Worm (Caenorhabditis elegans) whole organism, L3 larva: ENCODE measurements around the gene F53E2.2.
A peak's percentile ranks its signal among the peaks of the same experiment; 100 is the strongest.

Experiments
- R02D3.7 ChIP-seq: fragments of 150-350 bp; optimal IDR thresholded peaks from 2 replicates; lab custom pipeline; 2014; ENCODE audit warnings: missing biosample characterization, missing genetic modification characterization
- ZK546.5 ChIP-seq: sonication (generic microtip); optimal IDR thresholded peaks from 2 replicates; lab custom pipeline; 2017; ENCODE audit warnings: missing biosample characterization, missing genetic modification characterization
- ama-1 ChIP-seq: fragments of 150-350 bp; optimal IDR thresholded peaks from 2 replicates; lab custom pipeline; 2018
- ceh-16 ChIP-seq: sonication (generic microtip); optimal IDR thresholded peaks from 2 replicates; lab custom pipeline; 2017; ENCODE audit warnings: missing biosample characterization, missing genetic modification characterization
- ceh-28 ChIP-seq: fragments of 150-350 bp; optimal IDR thresholded peaks from 2 replicates; lab custom pipeline; 2014; ENCODE audit warnings: missing biosample characterization, missing genetic modification reagents, missing genetic modification characterization
- ceh-82 ChIP-seq: fragments of 150-350 bp; optimal IDR thresholded peaks from 2 replicates; lab custom pipeline; 2014; ENCODE audit warnings: missing biosample characterization, missing genetic modification characterization
- egl-27 ChIP-seq: sonication (generic microtip); optimal IDR thresholded peaks from 4 replicates; lab custom pipeline; 2017; ENCODE audit warnings: missing biosample characterization, missing genetic modification reagents, missing genetic modification characterization
- elt-2 ChIP-seq: sonication (generic microtip); optimal IDR thresholded peaks from 2 replicates; lab custom pipeline; 2016; ENCODE audit warnings: missing genetic modification reagents, mild to moderate bottlenecking, missing genetic modification characterization, missing compliant biosample characterization
- elt-3 ChIP-seq, 3 experiments: fragments of 150-350 bp in 1 of 3; sonication (generic microtip) in 2 of 3; optimal IDR thresholded peaks; 2 replicates in 2 of 3; 4 replicates in 1 of 3; lab custom pipeline; 2014 to 2017; ENCODE audit warnings: missing biosample characterization in 3 of 3, missing genetic modification characterization in 3 of 3
- eor-1 ChIP-seq, 2 experiments: fragments of 150-350 bp; optimal IDR thresholded peaks; 2 replicates each; lab custom pipeline; 2014 to 2018; ENCODE audit warnings: missing biosample characterization in 2 of 2, missing genetic modification characterization in 2 of 2
- fkh-2 ChIP-seq: fragments of 150-350 bp; optimal IDR thresholded peaks from 2 replicates; lab custom pipeline; 2014; ENCODE audit warnings: missing biosample characterization, missing genetic modification reagents, missing genetic modification characterization
- fos-1 ChIP-seq: fragments of 150-350 bp; optimal IDR thresholded peaks from 2 replicates; lab custom pipeline; 2014; ENCODE audit warnings: missing biosample characterization, missing genetic modification characterization
- hmg-11 ChIP-seq: sonication (generic microtip); optimal IDR thresholded peaks from 2 replicates; lab custom pipeline; 2016; ENCODE audit warnings: missing genetic modification characterization, missing compliant biosample characterization
- lsy-12 ChIP-seq: sonication (generic microtip); optimal IDR thresholded peaks from 2 replicates; lab custom pipeline; 2016; ENCODE audit warnings: mild to moderate bottlenecking, missing genetic modification characterization, missing compliant biosample characterization
- mml-1 ChIP-seq: fragments of 150-350 bp; sonication (generic microtip); optimal IDR thresholded peaks from 3 replicates; lab custom pipeline; 2014; ENCODE audit warnings: missing biosample characterization, missing genetic modification characterization
- nhr-11 ChIP-seq: fragments of 150-350 bp; optimal IDR thresholded peaks from 2 replicates; lab custom pipeline; 2014; ENCODE audit warnings: missing biosample characterization, missing genetic modification characterization
- nhr-12 ChIP-seq: fragments of 150-350 bp; optimal IDR thresholded peaks from 2 replicates; lab custom pipeline; 2014; ENCODE audit warnings: missing biosample characterization, missing genetic modification characterization
- nhr-23 ChIP-seq: fragments of 150-350 bp; optimal IDR thresholded peaks from 2 replicates; lab custom pipeline; 2014; ENCODE audit warnings: missing biosample characterization, missing genetic modification reagents, missing genetic modification characterization
- nhr-25 ChIP-seq: sonication (generic microtip); optimal IDR thresholded peaks from 2 replicates; lab custom pipeline; 2017; ENCODE audit warnings: missing biosample characterization, missing genetic modification characterization
- nhr-28 ChIP-seq: fragments of 150-350 bp; optimal IDR thresholded peaks from 2 replicates; lab custom pipeline; 2014; ENCODE audit warnings: missing biosample characterization, missing genetic modification characterization
- nhr-43 ChIP-seq: sonication (generic microtip); optimal IDR thresholded peaks from 2 replicates; lab custom pipeline; 2016; ENCODE audit warnings: mild to moderate bottlenecking, missing genetic modification characterization, missing compliant biosample characterization; ENCODE audit not compliant: poor library complexity, severe bottlenecking
- nhr-67 ChIP-seq: fragments of 150-350 bp; optimal IDR thresholded peaks from 2 replicates; lab custom pipeline; 2014; ENCODE audit warnings: missing biosample characterization, missing genetic modification characterization
- nhr-76 ChIP-seq: fragments of 150-350 bp; sonication (generic microtip); optimal IDR thresholded peaks from 5 replicates; lab custom pipeline; 2014; ENCODE audit warnings: missing biosample characterization, missing genetic modification characterization
- nhr-77 ChIP-seq: fragments of 150-350 bp; optimal IDR thresholded peaks from 2 replicates; lab custom pipeline; 2014; ENCODE audit warnings: missing biosample characterization, missing genetic modification characterization
- pha-4 ChIP-seq: fragments of 150-350 bp; optimal IDR thresholded peaks from 2 replicates; lab custom pipeline; 2014; ENCODE audit warnings: missing biosample characterization, missing genetic modification reagents, missing genetic modification characterization
- pqm-1 ChIP-seq: fragments of 150-350 bp; optimal IDR thresholded peaks from 2 replicates; lab custom pipeline; 2017; ENCODE audit warnings: missing biosample characterization, missing genetic modification characterization, inconsistent platforms
- sea-2 ChIP-seq: fragments of 150-350 bp; sonication (generic microtip); optimal IDR thresholded peaks from 4 replicates; lab custom pipeline; 2014; ENCODE audit warnings: missing biosample characterization, missing genetic modification reagents, missing genetic modification characterization
- skn-1 ChIP-seq: fragments of 150-350 bp; optimal IDR thresholded peaks from 2 replicates; lab custom pipeline; 2014; ENCODE audit warnings: missing biosample characterization, missing genetic modification characterization
- tbx-2 ChIP-seq: sonication (generic microtip); optimal IDR thresholded peaks from 2 replicates; lab custom pipeline; 2016; ENCODE audit warnings: mild to moderate bottlenecking, missing genetic modification characterization, missing compliant biosample characterization
- unc-39 ChIP-seq: sonication (generic microtip); optimal IDR thresholded peaks from 4 replicates; lab custom pipeline; 2017; ENCODE audit warnings: missing biosample characterization, missing genetic modification characterization
- unc-62 ChIP-seq: fragments of 150-350 bp; sonication (generic microtip); optimal IDR thresholded peaks from 4 replicates; lab custom pipeline; 2014; ENCODE audit warnings: missing biosample characterization, missing genetic modification reagents, missing genetic modification characterization
- ztf-11 ChIP-seq: fragments of 150-350 bp; optimal IDR thresholded peaks from 2 replicates; lab custom pipeline; 2014; ENCODE audit warnings: missing biosample characterization, missing genetic modification characterization
- ztf-4 ChIP-seq: fragments of 150-350 bp; optimal IDR thresholded peaks from 2 replicates; lab custom pipeline; 2014; ENCODE audit warnings: missing biosample characterization, missing genetic modification characterization

The F53E2.2 gene

ce11 chrV:1495752-1496151 lies 20.9 kb downstream of the F53E2.2 start:
- peak; percentile 89 for TF ChIP-seq ceh-28 (tag; lab: Kevin White, UChicago)
- TF ChIP-seq tbx-2 (tag; lab: Kevin White, UChicago): no peak
- TF ChIP-seq, all 47 proteins: peak for 1

ce11 chrV:1499140-1499539 lies 24.3 kb downstream of the F53E2.2 start, which contains the start of gene sru-27:
sru-27 (plus strand) TSS chrV:1499440.
- TF ChIP-seq nhr-11 (tag; lab: Kevin White, UChicago) (no peak), egl-27 (no peak), nhr-28 (no peak), pqm-1 (tag; lab: Kevin White, UChicago) (no peak), pha-4 (no peak), fkh-2 (tag; lab: Kevin White, UChicago) (no peak), nhr-43 (tag; lab: Kevin White, UChicago) (no peak), ama-1 (lab: Kevin White, UChicago) (no peak), nhr-25 (tag; lab: Kevin White, UChicago) (no peak), tbx-2 (tag; lab: Kevin White, UChicago) (no peak), elt-2 (tag; lab: Kevin White, UChicago) (no peak), elt-3 (tag; optimal IDR thresholded peaks at IDR 0.05; lab: Kevin White, UChicago) (no peak), nhr-77 (tag; lab: Kevin White, UChicago) (no peak), ztf-11 (tag; lab: Kevin White, UChicago) (no peak), nhr-76 (tag; lab: Kevin White, UChicago) (no peak), unc-62 (GFP tag; lab: Kevin White, UChicago) (no peak), nhr-67 (tag; lab: Kevin White, UChicago) (no peak)

- no peak for TF ChIP-seq tbx-2 (tag; lab: Kevin White, UChicago)
- TF ChIP-seq ztf-11 (tag; lab: Kevin White, UChicago): no peak
- no peak for TF ChIP-seq sea-2 (GFP tag; lab: Kevin White, UChicago)
- no peak for TF ChIP-seq fos-1 (tag; lab: Kevin White, UChicago)
- no peak for TF ChIP-seq hmg-11
- TF ChIP-seq ceh-16: no peak
- no peak for TF ChIP-seq nhr-67 (tag; lab: Kevin White, UChicago)
- TF ChIP-seq ceh-82 (tag; lab: Kevin White, UChicago): no peak
- TF ChIP-seq egl-27: no peak
- TF ChIP-seq fkh-2 (tag; lab: Kevin White, UChicago): no peak
- no peak for TF ChIP-seq unc-39
- TF ChIP-seq ztf-4 (tag; lab: Kevin White, UChicago): no peak
- no peak for TF ChIP-seq nhr-23 (tag; lab: Kevin White, UChicago)
- no peak for TF ChIP-seq pqm-1 (tag; lab: Kevin White, UChicago)
- no peak for TF ChIP-seq eor-1 (tag; optimal IDR thresholded peaks at IDR 0.05; lab: Kevin White, UChicago)
- TF ChIP-seq elt-3 (tag; optimal IDR thresholded peaks at IDR 0.05; lab: Kevin White, UChicago): no peak
- no peak for TF ChIP-seq nhr-25 (tag; lab: Kevin White, UChicago)
- no peak for TF ChIP-seq ZK546.5 (tag; lab: Kevin White, UChicago)
Observed at ce11 chrV:1505995-1506394, 31.1 kb downstream of the F53E2.2 start, which contains the start of gene sru-28. sru-28 (plus strand) TSS chrV:1506295.

- no peak for TF ChIP-seq nhr-25 (tag; lab: Kevin White, UChicago)
- no peak for TF ChIP-seq hmg-11
- TF ChIP-seq nhr-12: no peak
- TF ChIP-seq pha-4: no peak
- TF ChIP-seq egl-27: no peak
- no peak for TF ChIP-seq R02D3.7 (tag; lab: Kevin White, UChicago)
- no peak for TF ChIP-seq ama-1 (lab: Kevin White, UChicago)
- no peak for TF ChIP-seq lsy-12 (tag; lab: Kevin White, UChicago)
- no peak for TF ChIP-seq skn-1
- no peak for TF ChIP-seq tbx-2 (tag; lab: Kevin White, UChicago)
- TF ChIP-seq nhr-76 (tag; lab: Kevin White, UChicago): no peak
- no peak for TF ChIP-seq nhr-77 (tag; lab: Kevin White, UChicago)
- TF ChIP-seq, all 47 proteins: peak for 0
Observed at ce11 chrV:1511537-1511936, 36.7 kb downstream of the F53E2.2 start, which contains the start of gene nhr-260. nhr-260 (minus strand) TSS chrV:1511637.

- TF ChIP-seq nhr-67 (tag; lab: Kevin White, UChicago) (no peak), mml-1 (tag; lab: Kevin White, UChicago) (no peak), ceh-28 (tag; lab: Kevin White, UChicago) (no peak), pha-4 (no peak), ceh-82 (tag; lab: Kevin White, UChicago) (no peak)
Observed at ce11 chrV:1521845-1522244, 47.0 kb downstream of the F53E2.2 start, which contains the start of gene str-240. str-240 (minus strand) TSS chrV:1521945.
